Fruit fly (Drosophila melanogaster): ENCODE measurements around the gene CG17781.

CG17781 gene

DNA sequence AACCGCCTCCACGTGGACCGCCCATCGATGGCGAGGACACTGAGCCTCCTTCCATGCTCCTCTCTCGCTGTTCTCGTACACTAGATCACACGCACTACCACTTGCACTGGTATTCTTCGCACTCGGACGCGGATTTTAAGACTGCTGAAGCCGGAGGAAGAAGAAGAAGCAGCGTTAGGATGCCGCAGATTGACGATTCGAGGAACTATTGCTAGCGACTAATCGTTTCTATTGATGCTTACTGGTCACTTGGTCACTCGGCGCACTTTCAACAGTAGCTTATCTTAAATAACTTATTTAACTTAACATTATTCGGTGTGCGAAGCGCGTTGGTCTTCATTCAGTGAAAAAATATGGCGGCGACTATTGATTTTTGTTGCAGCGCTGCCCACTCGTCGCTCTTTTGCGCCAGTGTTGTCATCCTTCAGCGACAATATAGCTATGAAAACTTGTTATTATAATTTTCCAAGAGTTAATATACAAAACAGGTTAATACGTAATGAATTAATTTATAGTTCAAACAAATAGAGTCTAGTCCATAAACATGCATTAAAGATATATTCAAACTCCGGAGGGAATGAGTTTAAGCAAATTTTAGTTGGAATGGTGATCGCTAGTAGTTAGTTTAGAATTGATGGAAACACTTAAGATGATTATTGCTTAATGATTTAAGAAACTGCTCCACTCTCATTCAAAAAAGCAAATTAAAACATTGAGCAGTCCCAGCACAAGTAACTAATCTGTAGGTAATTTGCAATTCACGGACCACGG, 26.9 kb downstream of the CG17781 start, which contains the start of the genes CG5746 and CG6454:
CG5746 (minus strand) TSS at position 372 of the 771 bp plus-strand sequence.
CG6454 (plus strand) TSS at position 763 of the 771 bp plus-strand sequence.
- TF ChIP-seq sv (GFP tag; optimal IDR thresholded peaks at IDR 0.05) (peak; percentile 56), Jra (GFP tag; optimal IDR thresholded peaks at IDR 0.05) (no peak), dmrt93B (GFP tag; optimal IDR thresholded peaks at IDR 0.05) (no peak), Dif (GFP tag; optimal IDR thresholded peaks at IDR 0.05; ENCODE audit: partially characterized antibody) (no peak), tai (GFP tag; optimal IDR thresholded peaks at IDR 0.05) (no peak), foxo (GFP tag; optimal IDR thresholded peaks at IDR 0.05) (no peak), psq (GFP tag; optimal IDR thresholded peaks at IDR 0.05) (peak; percentile 54), Sp1 (GFP tag; optimal IDR thresholded peaks at IDR 0.05) (no peak), rgr (GFP tag; optimal IDR thresholded peaks at IDR 0.05) (no peak), Myc (optimal IDR thresholded peaks at IDR 0.05) (peak; percentile 87), sage (GFP tag; optimal IDR thresholded peaks at IDR 0.05) (no peak), Vsx2 (GFP tag; optimal IDR thresholded peaks at IDR 0.05; ENCODE audit: partially characterized antibody) (no peak), Hnf4 (GFP tag; optimal IDR thresholded peaks at IDR 0.05) (no peak), woc (GFP tag; optimal IDR thresholded peaks at IDR 0.05) (no peak), usp (GFP tag; optimal IDR thresholded peaks at IDR 0.05) (no peak), dl (GFP tag; optimal IDR thresholded peaks at IDR 0.05; ENCODE audit: insufficient read depth in 1 of 2, partially characterized antibody in 2 of 2) (no peak), GATAd (GFP tag; optimal IDR thresholded peaks at IDR 0.05) (no peak), CG32264 (GFP tag; optimal IDR thresholded peaks at IDR 0.05) (peak; percentile 37), Dfd (GFP tag; optimal IDR thresholded peaks at IDR 0.05) (no peak), OdsH (GFP tag; optimal IDR thresholded peaks at IDR 0.05) (no peak), Hr83 (GFP tag; optimal IDR thresholded peaks at IDR 0.05; ENCODE audit: poor library complexity, severe bottlenecking) (no peak), ey (GFP tag; optimal IDR thresholded peaks at IDR 0.05) (peak; percentile 59), CG9705 (GFP tag; optimal IDR thresholded peaks at IDR 0.05) (peak; percentile 45)

DNA sequence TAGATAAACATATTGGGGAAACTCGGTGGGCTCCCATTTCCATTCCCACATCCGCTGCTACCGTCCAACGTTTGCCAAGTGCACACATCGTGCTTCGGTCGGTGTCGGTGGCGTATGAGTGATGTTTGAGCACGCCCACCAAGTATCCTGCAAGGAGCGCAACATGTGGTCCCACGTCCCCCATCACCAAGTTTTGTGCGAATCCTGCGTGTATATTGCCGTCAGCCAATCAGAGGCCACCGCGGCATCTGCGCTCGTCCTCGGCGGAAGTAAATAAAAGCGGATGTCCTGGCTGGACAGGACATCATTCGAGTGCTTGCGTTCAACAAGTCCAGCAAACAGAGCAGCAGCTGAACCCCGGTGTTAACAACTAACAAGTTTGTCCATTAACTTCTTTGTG, 34.2 kb downstream of the CG17781 start, which contains the start of gene Ms:
Ms (plus strand) TSS at position 301 of the 400 bp plus-strand sequence.
- no peak for TF ChIP-seq Hr78 (GFP tag; optimal IDR thresholded peaks at IDR 0.05)
- no peak for TF ChIP-seq CG9705 (GFP tag; optimal IDR thresholded peaks at IDR 0.05)
- no peak for TF ChIP-seq Vsx2 (GFP tag; optimal IDR thresholded peaks at IDR 0.05; ENCODE audit: partially characterized antibody)
- TF ChIP-seq sage (GFP tag; optimal IDR thresholded peaks at IDR 0.05), result no peak

dm6 chr3R:24336622-24337021, 38.8 kb downstream of the CG17781 start, which contains the start of gene CG6432:
TSS of gene CG6432 (plus strand) at chr3R:24336922.
- no peak for TF ChIP-seq psq (GFP tag; optimal IDR thresholded peaks at IDR 0.05)
- TF ChIP-seq Rel (GFP tag; optimal IDR thresholded peaks at IDR 0.05), result no peak
- no peak for TF ChIP-seq Rel (tag; optimal IDR thresholded peaks at IDR 0.05)
- no peak for TF ChIP-seq dmrt93B (GFP tag; optimal IDR thresholded peaks at IDR 0.05)
- no peak for TF ChIP-seq lola (GFP tag; optimal IDR thresholded peaks at IDR 0.05)
- TF ChIP-seq CrebA (GFP tag; optimal IDR thresholded peaks at IDR 0.05; ENCODE audit: borderline replicate concordance), result no peak
- TF ChIP-seq Hr83 (GFP tag; optimal IDR thresholded peaks at IDR 0.05; ENCODE audit: poor library complexity, severe bottlenecking), result no peak
- TF ChIP-seq Hr78 (GFP tag; optimal IDR thresholded peaks at IDR 0.05), result no peak
- no peak for TF ChIP-seq Vsx2 (GFP tag; optimal IDR thresholded peaks at IDR 0.05; ENCODE audit: partially characterized antibody)
- TF ChIP-seq Abd-B (GFP tag; optimal IDR thresholded peaks at IDR 0.05), result no peak
- no peak for TF ChIP-seq Mio (GFP tag; optimal IDR thresholded peaks at IDR 0.05)
- no peak for TF ChIP-seq Hnf4 (GFP tag; optimal IDR thresholded peaks at IDR 0.05)
- TF ChIP-seq GATAd (GFP tag; optimal IDR thresholded peaks at IDR 0.05), result no peak
- TF ChIP-seq sv (GFP tag; optimal IDR thresholded peaks at IDR 0.05), result no peak
- TF ChIP-seq HLH106 (tag; optimal IDR thresholded peaks at IDR 0.05), result no peak
- TF ChIP-seq Myc (optimal IDR thresholded peaks at IDR 0.05), result no peak
- no peak for TF ChIP-seq tai (GFP tag; optimal IDR thresholded peaks at IDR 0.05)
- no peak for TF ChIP-seq br (GFP tag; optimal IDR thresholded peaks at IDR 0.05)
- TF ChIP-seq sage (GFP tag; optimal IDR thresholded peaks at IDR 0.05), result no peak
- TF ChIP-seq rgr (GFP tag; optimal IDR thresholded peaks at IDR 0.05), result no peak
- TF ChIP-seq OdsH (GFP tag; optimal IDR thresholded peaks at IDR 0.05), result no peak

Data from whole organism, wandering third instar larva.